Worm (Caenorhabditis elegans) whole organism, L4/young adult: ENCODE measurements around the gene Y70C5A.4.
"Not testable (repeated sequence)": the region's sequence is repeated elsewhere in the genome, so short reads cannot be mapped to it uniquely, and the experiment has no call there.

Experiments used
- W03F9.2 ChIP-seq: fragments of 150-350 bp; optimal IDR thresholded peaks from 2 replicates; lab custom pipeline; 2014; ENCODE audit warnings: missing biosample characterization, missing genetic modification characterization
- dao-5 ChIP-seq: sonication (generic microtip); optimal IDR thresholded peaks from 2 replicates; lab custom pipeline; 2016; ENCODE audit warnings: missing genotype, missing genetic modification characterization, moderate library complexity, missing compliant biosample characterization
- him-1 ChIP-seq: sonication (generic microtip); optimal IDR thresholded peaks from 2 replicates; lab custom pipeline; 2016; ENCODE audit warnings: missing genotype, missing genetic modification reagents, missing genetic modification characterization, missing compliant biosample characterization

The Y70C5A.4 gene

ce11 chrV:16654242-16654641 lies 36.7 kb downstream of the Y70C5A.4 start, which contains the start of gene W06G6.15:
W06G6.15 (plus strand) TSS chrV:16654542.
- not testable (repeated sequence) for TF ChIP-seq W03F9.2 (tag; lab: Kevin White, UChicago); him-1 (tag; lab: Kevin White, UChicago); dao-5

- not testable (repeated sequence) for TF ChIP-seq dao-5; W03F9.2 (tag; lab: Kevin White, UChicago); him-1 (tag; lab: Kevin White, UChicago)
Observed at ce11 chrV:16660816-16661215, 43.3 kb downstream of the Y70C5A.4 start, which contains the start of gene Y70C5B.2. Y70C5B.2 (minus strand) TSS chrV:16660916.

- TF ChIP-seq him-1 (tag; lab: Kevin White, UChicago): no peak
- TF ChIP-seq dao-5: no peak
- no peak for TF ChIP-seq W03F9.2 (tag; lab: Kevin White, UChicago)
Observed at ce11 chrV:16666647-16667046, 49.1 kb downstream of the Y70C5A.4 start, which contains the start of gene F14F8.14. F14F8.14 (minus strand) TSS chrV:16666747.
